Worm (Caenorhabditis elegans) whole organism, L4 larva: ENCODE measurements around the gene C34F6.5.

Source experiments
- ceh-62 ChIP-seq: sonication (generic microtip); optimal IDR thresholded peaks from 2 replicates; lab custom pipeline; 2017; ENCODE audit warnings: missing biosample characterization, missing genetic modification characterization
- dve-1 ChIP-seq: sonication (generic microtip); optimal IDR thresholded peaks from 2 replicates; lab custom pipeline; 2017; ENCODE audit warnings: antibody characterized with exemption, mild to moderate bottlenecking, missing genetic modification characterization, missing compliant biosample characterization; ENCODE audit not compliant: insufficient read depth
- hlh-11 ChIP-seq: fragments of 200-800 bp; sonication (Bioruptor generic); optimal IDR thresholded peaks from 2 replicates; lab custom pipeline; 2018; ENCODE audit warnings: mild to moderate bottlenecking, missing genetic modification characterization, missing compliant biosample characterization
- mdt-29 ChIP-seq: fragments of 200-800 bp; sonication (Bioruptor generic); IDR thresholded peaks from 2 replicates; pipeline ENCODE4 v1.3.6; 2022; ENCODE audit warnings: missing genetic modification reagents, missing genetic modification characterization, missing compliant biosample characterization
- nhr-11 ChIP-seq: fragments of 150-350 bp; optimal IDR thresholded peaks from 2 replicates; lab custom pipeline; 2014; ENCODE audit warnings: missing biosample characterization, missing genetic modification characterization
- nhr-28 ChIP-seq: fragments of 150-350 bp; optimal IDR thresholded peaks from 2 replicates; lab custom pipeline; 2014; ENCODE audit warnings: missing biosample characterization, missing genetic modification characterization
- nhr-42 ChIP-seq: fragments of 200-800 bp; sonication (Bioruptor generic); IDR thresholded peaks from 2 replicates; pipeline ENCODE4 v1.3.6; 2022; ENCODE audit warnings: missing genetic modification characterization, missing compliant biosample characterization
- pqm-1 ChIP-seq: sonication (generic microtip); optimal IDR thresholded peaks from 2 replicates; lab custom pipeline; 2017; ENCODE audit warnings: missing biosample characterization, missing genetic modification characterization
- saeg-2 ChIP-seq: fragments of 200-800 bp; sonication (Bioruptor generic); IDR thresholded peaks from 2 replicates; pipeline ENCODE4 v1.3.6; 2022; ENCODE audit warnings: missing genetic modification reagents, missing genetic modification characterization, missing compliant biosample characterization
- set-16 ChIP-seq: fragments of 200-800 bp; sonication (Bioruptor generic); IDR thresholded peaks from 2 replicates; pipeline ENCODE4 v1.3.6; 2022; ENCODE audit warnings: missing genetic modification reagents, missing genetic modification characterization, missing compliant biosample characterization
- snpc-4 ChIP-seq: fragments of 150-350 bp; optimal IDR thresholded peaks from 2 replicates; lab custom pipeline; 2014; ENCODE audit warnings: missing biosample characterization, missing genetic modification characterization
- unc-130 ChIP-seq: sonication (generic microtip); optimal IDR thresholded peaks from 2 replicates; lab custom pipeline; 2016; ENCODE audit warnings: missing genetic modification reagents, missing genetic modification characterization, missing compliant biosample characterization
- unc-39 ChIP-seq: sonication (generic microtip); optimal IDR thresholded peaks from 2 replicates; lab custom pipeline; 2017; ENCODE audit warnings: missing biosample characterization, missing genetic modification characterization

- TF ChIP-seq pqm-1 (tag; lab: Kevin White, UChicago) = no peak
- no peak for TF ChIP-seq dve-1
- TF ChIP-seq snpc-4 (tag; lab: Kevin White, UChicago) = no peak
- no peak for TF ChIP-seq nhr-28
- no peak for TF ChIP-seq hlh-11 (tag; lab: Kevin White, UChicago)
- no peak for TF ChIP-seq set-16 (GFP tag; lab: Robert Waterston, UW)
- no peak for TF ChIP-seq ceh-62
- no peak for TF ChIP-seq nhr-11
- TF ChIP-seq unc-130 (GFP tag; lab: Kevin White, UChicago) = no peak
- no peak for TF ChIP-seq unc-39 (tag; lab: Kevin White, UChicago)
- TF ChIP-seq saeg-2 (GFP tag; lab: Robert Waterston, UW) = no peak
- TF ChIP-seq mdt-29 = no peak
- no peak for TF ChIP-seq nhr-42
These were observed 30.1 kb downstream of the C34F6.5 start, which contains the start of gene gnrr-6 for ce11 chrX:11178599-11178998.
